Fruit fly (Drosophila melanogaster) whole organism, wandering third instar larva: ENCODE results near the gene CG1092.

Experiments used
- CG32264 ChIP-seq: fragments of 200-800 bp; sonication (Bioruptor generic); optimal IDR thresholded peaks from 2 replicates; lab custom pipeline; 2016; ENCODE audit warnings: missing biosample characterization, missing genetic modification characterization
- CG9705 ChIP-seq: fragments of 200-800 bp; sonication (Bioruptor generic); optimal IDR thresholded peaks from 2 replicates; lab custom pipeline; 2018; ENCODE audit warnings: missing biosample characterization, mild to moderate bottlenecking, missing genetic modification characterization
- Dif ChIP-seq: fragments of 200-275, 200-300 bp; sonication (Bioruptor generic); optimal IDR thresholded peaks from 2 replicates; lab custom pipeline; 2018; ENCODE audit warnings: missing biosample characterization, missing genetic modification characterization; ENCODE audit not compliant: partially characterized antibody
- Hnf4 ChIP-seq: fragments of 200-800 bp; sonication (Bioruptor generic); optimal IDR thresholded peaks from 2 replicates; lab custom pipeline; 2016; ENCODE audit warnings: missing biosample characterization, mild to moderate bottlenecking, missing genetic modification characterization
- Hr78 ChIP-seq: fragments of >200 bp; optimal IDR thresholded peaks from 2 replicates; lab custom pipeline; 2017; ENCODE audit warnings: missing biosample characterization, missing genetic modification characterization
- Hr83 ChIP-seq: fragments of 200-300 bp; sonication (Bioruptor generic); optimal IDR thresholded peaks from 2 replicates; lab custom pipeline; 2016; ENCODE audit warnings: missing biosample characterization, mild to moderate bottlenecking, missing genetic modification characterization, moderate library complexity; ENCODE audit not compliant: poor library complexity, severe bottlenecking
- Jra ChIP-seq: sonication (Bioruptor generic); optimal IDR thresholded peaks from 2 replicates; lab custom pipeline; 2016; ENCODE audit warnings: missing biosample characterization, missing genetic modification characterization
- Mio ChIP-seq: sonication (Bioruptor generic); optimal IDR thresholded peaks from 2 replicates; lab custom pipeline; 2016; ENCODE audit warnings: missing biosample characterization, missing genetic modification characterization
- Myc ChIP-seq: fragments of >200 bp; optimal IDR thresholded peaks from 2 replicates; lab custom pipeline; 2017
- OdsH ChIP-seq: fragments of 200-800 bp; sonication (Bioruptor generic); optimal IDR thresholded peaks from 2 replicates; lab custom pipeline; 2016; ENCODE audit warnings: missing biosample characterization, mild to moderate bottlenecking, missing genetic modification characterization
- Rel ChIP-seq, 2 experiments: fragments of 200-800 bp; sonication (Bioruptor generic) in 1 of 2; optimal IDR thresholded peaks; 2 replicates in 1 of 2; 3 replicates in 1 of 2; lab custom pipeline; 2016 to 2019; ENCODE audit warnings: mild to moderate bottlenecking in 2 of 2, missing biosample characterization in 2 of 2, missing genetic modification characterization in 2 of 2, moderate library complexity in 1 of 2
- Vsx2 ChIP-seq: fragments of 200-300, 225-300 bp; sonication (Bioruptor generic); optimal IDR thresholded peaks from 2 replicates; lab custom pipeline; 2018; ENCODE audit warnings: missing biosample characterization, missing genetic modification characterization; ENCODE audit not compliant: partially characterized antibody
- br ChIP-seq: fragments of 200-800 bp; sonication (Bioruptor generic); optimal IDR thresholded peaks from 2 replicates; lab custom pipeline; 2016; ENCODE audit warnings: missing biosample characterization, missing genetic modification characterization
- brk ChIP-seq: fragments of 200-800 bp; sonication (Bioruptor generic); optimal IDR thresholded peaks from 2 replicates; lab custom pipeline; 2016; ENCODE audit warnings: missing biosample characterization, mild to moderate bottlenecking, missing genetic modification characterization
- dsf ChIP-seq: sonication (Bioruptor generic); optimal IDR thresholded peaks from 2 replicates; lab custom pipeline; 2016; ENCODE audit warnings: missing biosample characterization, missing genetic modification characterization, borderline replicate concordance
- ey ChIP-seq: fragments of 200-800 bp; sonication (Bioruptor generic); optimal IDR thresholded peaks from 2 replicates; lab custom pipeline; 2016; ENCODE audit warnings: missing biosample characterization, missing genetic modification characterization
- fru ChIP-seq: fragments of 200-800 bp; sonication (Bioruptor generic); optimal IDR thresholded peaks from 3 replicates; lab custom pipeline; 2016; ENCODE audit warnings: missing biosample characterization, mild to moderate bottlenecking, missing genetic modification characterization
- h ChIP-seq: fragments of 200-800 bp; sonication (Bioruptor generic); optimal IDR thresholded peaks from 3 replicates; lab custom pipeline; 2016; ENCODE audit warnings: missing biosample characterization, mild to moderate bottlenecking, missing genetic modification characterization
- lola ChIP-seq: fragments of >200 bp; optimal IDR thresholded peaks from 2 replicates; lab custom pipeline; 2017; ENCODE audit warnings: missing biosample characterization, missing genetic modification characterization
- pan ChIP-seq: fragments of >200 bp; optimal IDR thresholded peaks from 2 replicates; lab custom pipeline; 2017
- psq ChIP-seq: fragments of 200-800 bp; sonication (Bioruptor generic); optimal IDR thresholded peaks from 3 replicates; lab custom pipeline; 2017; ENCODE audit warnings: missing biosample characterization, mild to moderate bottlenecking, missing genetic modification characterization, moderate library complexity
- rgr ChIP-seq: fragments of 200-800 bp; sonication (Bioruptor generic); optimal IDR thresholded peaks from 3 replicates; lab custom pipeline; 2016; ENCODE audit warnings: missing biosample characterization, mild to moderate bottlenecking, missing genetic modification characterization
- usp ChIP-seq: fragments of >200 bp; optimal IDR thresholded peaks from 2 replicates; lab custom pipeline; 2017; ENCODE audit warnings: missing biosample characterization, missing genetic modification characterization
- woc ChIP-seq: sonication (Bioruptor generic); optimal IDR thresholded peaks from 2 replicates; lab custom pipeline; 2016; ENCODE audit warnings: missing biosample characterization, mild to moderate bottlenecking, missing genetic modification characterization

The CG1092 gene

dm6 chr3R:4280062-4280461 lies 13.5 kb downstream of the CG1092 start, which contains the start of gene cpx:
cpx (plus strand) TSS chr3R:4280221.
- TF ChIP-seq Hr83 (GFP tag; lab: Kevin White, UChicago) (no peak), lola (GFP tag; lab: Kevin White, UChicago) (no peak), usp (no peak), fru (GFP tag; lab: Kevin White, UChicago) (no peak), CG9705 (GFP tag; lab: Kevin White, UChicago) (no peak), ey (no peak), Hnf4 (GFP tag; lab: Kevin White, UChicago) (no peak), CG32264 (GFP tag; lab: Kevin White, UChicago) (no peak), Myc (lab: Kevin White, UChicago) (no peak), Mio (no peak), dsf (no peak), rgr (GFP tag; lab: Kevin White, UChicago) (no peak), br (GFP tag; lab: Kevin White, UChicago) (no peak), h (no peak), pan (lab: Kevin White, UChicago) (no peak)

- no peak for TF ChIP-seq Vsx2
- TF ChIP-seq Jra (GFP tag; lab: Kevin White, UChicago) = no peak
- TF ChIP-seq psq (GFP tag; lab: Kevin White, UChicago) = no peak
- TF ChIP-seq h = no peak
- no peak for TF ChIP-seq Dif (GFP tag; lab: Kevin White, UChicago)
- TF ChIP-seq woc = no peak
- no peak for TF ChIP-seq CG9705 (GFP tag; lab: Kevin White, UChicago)
- no peak for TF ChIP-seq fru (GFP tag; lab: Kevin White, UChicago)
- TF ChIP-seq OdsH = no peak
These were observed 14.7 kb downstream of the CG1092 start for dm6 chr3R:4281119-4281861.

- TF ChIP-seq Vsx2 (no peak), rgr (GFP tag; lab: Kevin White, UChicago) (no peak), Hr78 (GFP tag; lab: Kevin White, UChicago) (no peak), usp (no peak), OdsH (no peak), Rel (GFP tag; optimal IDR thresholded peaks at IDR 0.05; lab: Kevin White, UChicago) (no peak), Rel (tag; optimal IDR thresholded peaks at IDR 0.05; lab: Kevin White, UChicago) (no peak), ey (no peak), Mio (no peak), br (GFP tag; lab: Kevin White, UChicago) (no peak)
These were observed 15.6 kb downstream of the CG1092 start for dm6 chr3R:4282207-4282606.

- TF ChIP-seq psq (GFP tag; lab: Kevin White, UChicago) (no peak), h (no peak), Myc (lab: Kevin White, UChicago) (no peak)
- TF ChIP-seq, all 38 proteins: peak for 0
These were observed 17.9 kb downstream of the CG1092 start for dm6 chr3R:4284376-4284953.

- TF ChIP-seq Vsx2 = peak; percentile 56
- TF ChIP-seq h = no peak
- TF ChIP-seq Hnf4 (GFP tag; lab: Kevin White, UChicago) = no peak
- no peak for TF ChIP-seq usp
These were observed 24.7 kb downstream of the CG1092 start for dm6 chr3R:4291289-4291688.

dm6 chr3R:4292185-4292584 lies 25.6 kb downstream of the CG1092 start:
- no peak for TF ChIP-seq woc
- TF ChIP-seq CG32264 (GFP tag; lab: Kevin White, UChicago) = no peak
- TF ChIP-seq Dif (GFP tag; lab: Kevin White, UChicago) = no peak
- no peak for TF ChIP-seq br (GFP tag; lab: Kevin White, UChicago)

- TF ChIP-seq pan (lab: Kevin White, UChicago) = no peak
- no peak for TF ChIP-seq woc
- TF ChIP-seq brk (GFP tag; lab: Kevin White, UChicago) = no peak
- no peak for TF ChIP-seq OdsH
- no peak for TF ChIP-seq fru (GFP tag; lab: Kevin White, UChicago)
- TF ChIP-seq h = no peak
These were observed 28.1 kb downstream of the CG1092 start, which contains the start of gene Nepl11 for dm6 chr3R:4294689-4295088. Nepl11 (minus strand) TSS chr3R:4294840.
